Worm (Caenorhabditis elegans): Measurements from ENCODE around the gene F46B3.23.

F46B3.23 gene

DNA sequence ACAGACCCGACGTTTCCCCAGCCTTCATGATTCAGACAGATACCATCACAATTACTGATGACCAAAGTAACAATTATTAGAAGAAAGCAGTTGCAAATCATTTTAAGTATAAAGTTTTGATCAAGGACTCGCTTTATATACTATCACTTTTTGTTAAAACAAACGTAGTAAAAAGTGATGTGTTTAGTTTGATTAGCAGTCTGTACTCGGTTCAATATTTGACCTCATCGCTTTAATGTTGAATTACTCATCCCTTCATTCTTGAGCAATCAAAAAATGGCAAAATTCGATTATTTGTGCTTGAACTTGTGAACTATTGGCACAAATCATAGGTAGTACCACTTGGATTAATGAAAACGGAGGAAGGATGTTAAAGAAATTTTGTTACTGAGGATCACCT lies 48.2 kb downstream of the F46B3.23 start, which contains the start of gene abf-4:
Gene abf-4 (minus strand): TSS at position 101 of the 400 bp plus-strand sequence.
- TF ChIP-seq saeg-2 (GFP tag; IDR thresholded peaks at IDR 0.05) = no peak
- TF ChIP-seq nhr-48 (tag; optimal IDR thresholded peaks at IDR 0.05) = no peak
- no peak for TF ChIP-seq jun-1 (tag; optimal IDR thresholded peaks at IDR 0.05)
- no peak for TF ChIP-seq arid-1 (GFP tag; conservative IDR thresholded peaks at IDR 0.05)
- no peak for TF ChIP-seq nhr-102 (tag; optimal IDR thresholded peaks at IDR 0.05)
- TF ChIP-seq Y105C5A.15 (GFP tag; IDR thresholded peaks at IDR 0.05) = no peak
- TF ChIP-seq dmd-6 (GFP tag; IDR thresholded peaks at IDR 0.05) = no peak
- TF ChIP-seq mdl-1 (tag; optimal IDR thresholded peaks at IDR 0.05) = no peak
- TF ChIP-seq snpc-1.2 (GFP tag; IDR thresholded peaks at IDR 0.05) = no peak
- TF ChIP-seq daf-19 (GFP tag; conservative IDR thresholded peaks at IDR 0.05) = no peak
- no peak for TF ChIP-seq lin-1 (GFP tag; IDR thresholded peaks at IDR 0.05)
- no peak for TF ChIP-seq ces-1 (GFP tag; optimal IDR thresholded peaks at IDR 0.05)
